Fruit fly (Drosophila melanogaster) whole organism, embryonic: Measurements from ENCODE around the gene Dsp1.
A peak's percentile ranks its signal among the peaks of the same experiment; 100 is the strongest.

Experiments
- Atf3 ChIP-seq: fragments of 200-800 bp; sonication (Bioruptor generic); optimal IDR thresholded peaks from 3 replicates; lab custom pipeline; 2016; ENCODE audit warnings: missing biosample characterization, missing genetic modification characterization
- Bgb ChIP-seq: fragments of 200-800 bp; sonication (Bioruptor generic); IDR thresholded peaks from 2 replicates; pipeline ENCODE4 v1.3.6; 2022; ENCODE audit warnings: missing biosample characterization, missing genetic modification characterization; ENCODE audit not compliant: partially characterized antibody
- Bteb2 ChIP-seq: fragments of 200-800 bp; sonication (Bioruptor generic); optimal IDR thresholded peaks from 2 replicates; lab custom pipeline; 2016; ENCODE audit warnings: missing biosample characterization, missing genetic modification characterization
- CG11695 ChIP-seq: fragments of 200-800 bp; sonication (Bioruptor generic); IDR thresholded peaks from 3 replicates; pipeline ENCODE4 v1.3.6; 2022; ENCODE audit warnings: missing biosample characterization, missing genetic modification characterization
- CG12659 ChIP-seq: fragments of 200-800 bp; sonication (Bioruptor generic); optimal IDR thresholded peaks from 3 replicates; lab custom pipeline; 2017; ENCODE audit warnings: mild to moderate bottlenecking, missing biosample characterization, missing genetic modification reagents, missing genetic modification characterization
- CG14050 ChIP-seq: fragments of 200-800 bp; sonication (Bioruptor generic); IDR thresholded peaks from 3 replicates; pipeline ENCODE4 v1.3.6; 2022; ENCODE audit warnings: missing biosample characterization, missing genetic modification characterization
- CG15269 ChIP-seq: fragments of 200-800 bp; sonication (Bioruptor generic); optimal IDR thresholded peaks from 2 replicates; lab custom pipeline; 2018; ENCODE audit warnings: missing biosample characterization, mild to moderate bottlenecking, missing genetic modification characterization, moderate library complexity
- CG1603 ChIP-seq: fragments of 200-800 bp; sonication (Bioruptor generic); optimal IDR thresholded peaks from 2 replicates; lab custom pipeline; 2019; ENCODE audit warnings: missing biosample characterization, mild to moderate bottlenecking, missing genetic modification characterization, moderate library complexity
- CG17328 ChIP-seq: fragments of 200-800 bp; sonication (Bioruptor generic); IDR thresholded peaks from 2 replicates; pipeline ENCODE4 v1.3.6; 2022; ENCODE audit warnings: missing biosample characterization, missing genetic modification characterization
- CG17568 ChIP-seq: fragments of 200-800 bp; sonication (Bioruptor generic); optimal IDR thresholded peaks from 2 replicates; lab custom pipeline; 2018; ENCODE audit warnings: missing biosample characterization, mild to moderate bottlenecking, missing genetic modification characterization, moderate library complexity
- CG1832 ChIP-seq: fragments of 200-800 bp; sonication (Bioruptor generic); optimal IDR thresholded peaks from 2 replicates; lab custom pipeline; 2017; ENCODE audit warnings: missing biosample characterization, mild to moderate bottlenecking, missing genetic modification characterization, inconsistent platforms
- CG2678 ChIP-seq: fragments of 200-800 bp; sonication (Bioruptor generic); optimal IDR thresholded peaks from 3 replicates; lab custom pipeline; 2019; ENCODE audit warnings: missing biosample characterization, mild to moderate bottlenecking, missing genetic modification characterization, moderate library complexity
- CG4730 ChIP-seq: fragments of 200-800 bp; sonication (Bioruptor generic); IDR thresholded peaks from 2 replicates; pipeline ENCODE4 v1.3.6; 2022; ENCODE audit warnings: missing biosample characterization, missing genetic modification characterization
- CG7928 ChIP-seq: fragments of 200-800 bp; sonication (Bioruptor generic); optimal IDR thresholded peaks from 2 replicates; lab custom pipeline; 2017; ENCODE audit warnings: missing biosample characterization, mild to moderate bottlenecking, missing genetic modification characterization
- CG9609 ChIP-seq: fragments of 200-800 bp; sonication (Bioruptor generic); optimal IDR thresholded peaks from 3 replicates; lab custom pipeline; 2016; ENCODE audit warnings: missing biosample characterization, missing genetic modification characterization
- CHES-1-like ChIP-seq: fragments of 200-800 bp; sonication (Bioruptor generic); optimal IDR thresholded peaks from 2 replicates; lab custom pipeline; 2016; ENCODE audit warnings: missing biosample characterization, missing genetic modification characterization
- D ChIP-seq, 2 experiments: fragments of 200-800 bp in 1 of 2; fragments of >200 bp in 1 of 2; sonication (Bioruptor generic) in 1 of 2; optimal IDR thresholded peaks; 2 replicates in 1 of 2; 3 replicates in 1 of 2; lab custom pipeline; 2017; ENCODE audit warnings: mild to moderate bottlenecking in 1 of 2, missing biosample characterization in 1 of 2, missing genetic modification characterization in 1 of 2, missing genetic modification reagents in 1 of 2
- Dad ChIP-seq: fragments of 200-800 bp; sonication (Bioruptor generic); optimal IDR thresholded peaks from 3 replicates; lab custom pipeline; 2016; ENCODE audit warnings: missing biosample characterization, missing genetic modification characterization
- Dll ChIP-seq: fragments of 200-800 bp; sonication (Bioruptor generic); IDR thresholded peaks from 4 replicates; pipeline ENCODE4 v1.3.6; 2022; ENCODE audit warnings: missing biosample characterization, missing genetic modification characterization; ENCODE audit not compliant: partially characterized antibody
- HLH54F ChIP-seq: fragments of 200-800 bp; sonication (Bioruptor generic); optimal IDR thresholded peaks from 3 replicates; lab custom pipeline; 2016; ENCODE audit warnings: missing biosample characterization, missing genetic modification characterization
- Hey ChIP-seq: fragments of 200-800 bp; sonication (Bioruptor generic); optimal IDR thresholded peaks from 3 replicates; lab custom pipeline; 2018; ENCODE audit warnings: missing biosample characterization, mild to moderate bottlenecking, missing genetic modification characterization
- NC2α ChIP-seq: fragments of 200-800 bp; sonication (Bioruptor generic); optimal IDR thresholded peaks from 2 replicates; lab custom pipeline; 2016; ENCODE audit warnings: missing biosample characterization, missing genetic modification characterization
- Neu2 ChIP-seq: fragments of 200-800 bp; sonication (Bioruptor generic); optimal IDR thresholded peaks from 3 replicates; lab custom pipeline; 2016; ENCODE audit warnings: missing biosample characterization, missing genetic modification characterization, borderline replicate concordance
- Poxn ChIP-seq: fragments of 200-800 bp; sonication (Bioruptor generic); IDR thresholded peaks from 2 replicates; pipeline ENCODE4 v1.3.6; 2022; ENCODE audit warnings: missing biosample characterization, missing genetic modification characterization
- Sox100B ChIP-seq: fragments of 200-800 bp; sonication (Bioruptor generic); optimal IDR thresholded peaks from 3 replicates; lab custom pipeline; 2018; ENCODE audit warnings: missing biosample characterization, mild to moderate bottlenecking, missing genetic modification characterization
- Usf ChIP-seq: fragments of 200-800 bp; sonication (Bioruptor generic); optimal IDR thresholded peaks from 2 replicates; lab custom pipeline; 2017; ENCODE audit warnings: missing genotype, missing biosample characterization, missing genetic modification characterization
- aop ChIP-seq: fragments of 200-800 bp; sonication (Bioruptor generic); IDR thresholded peaks from 2 replicates; pipeline ENCODE4 v1.3.6; 2022; ENCODE audit warnings: missing biosample characterization, missing genetic modification characterization
- ash1 ChIP-seq: fragments of 200-800 bp; sonication (Bioruptor generic); optimal IDR thresholded peaks from 2 replicates; lab custom pipeline; 2018; ENCODE audit warnings: missing biosample characterization, mild to moderate bottlenecking, missing genetic modification characterization
- az2 ChIP-seq: fragments of 200-800 bp; sonication (Bioruptor generic); optimal IDR thresholded peaks from 3 replicates; lab custom pipeline; 2016; ENCODE audit warnings: missing biosample characterization, missing genetic modification characterization
- br ChIP-seq: fragments of >200 bp; optimal IDR thresholded peaks from 2 replicates; lab custom pipeline; 2017
- btn ChIP-seq: fragments of 200-800 bp; sonication (Bioruptor generic); optimal IDR thresholded peaks from 2 replicates; lab custom pipeline; 2016; ENCODE audit warnings: missing biosample characterization, missing genetic modification characterization
- ci ChIP-seq: fragments of 200-800 bp; sonication (Bioruptor generic); IDR thresholded peaks from 3 replicates; pipeline ENCODE4 v1.3.6; 2022; ENCODE audit warnings: missing biosample characterization, missing genetic modification characterization
- croc ChIP-seq: fragments of 200-800 bp; sonication (Bioruptor generic); conservative IDR thresholded peaks from 3 replicates; pipeline ENCODE4 v1.3.6; 2022; ENCODE audit warnings: missing biosample characterization, missing genetic modification characterization
- emc ChIP-seq: fragments of 200-800 bp; sonication (Bioruptor generic); optimal IDR thresholded peaks from 2 replicates; lab custom pipeline; 2016; ENCODE audit warnings: missing biosample characterization, missing genetic modification characterization
- ems ChIP-seq: fragments of 200-800 bp; sonication (Bioruptor generic); optimal IDR thresholded peaks from 3 replicates; lab custom pipeline; 2016; ENCODE audit warnings: missing biosample characterization, missing genetic modification characterization
- en ChIP-seq: fragments of 200-800 bp; sonication (Bioruptor generic); optimal IDR thresholded peaks from 2 replicates; lab custom pipeline; 2016; ENCODE audit warnings: missing biosample characterization, missing genetic modification characterization
- eve ChIP-seq, 2 experiments: fragments of >200 bp; optimal IDR thresholded peaks; 2 replicates each; lab custom pipeline; 2017; ENCODE audit warnings: missing biosample characterization in 2 of 2, missing genetic modification characterization in 2 of 2
- ewg ChIP-seq: fragments of 200-800 bp; sonication (Bioruptor generic); optimal IDR thresholded peaks from 3 replicates; lab custom pipeline; 2017; ENCODE audit warnings: mild to moderate bottlenecking, missing biosample characterization, missing genetic modification reagents, missing genetic modification characterization
- fd3F ChIP-seq: fragments of 200-800 bp; sonication (Bioruptor generic); optimal IDR thresholded peaks from 2 replicates; lab custom pipeline; 2018; ENCODE audit warnings: missing biosample characterization, mild to moderate bottlenecking, missing genetic modification characterization, moderate library complexity
- insv ChIP-seq, 2 experiments: fragments of 200-800 bp; sonication (Bioruptor generic); optimal IDR thresholded peaks; 3 replicates each; lab custom pipeline; 2016 to 2018; ENCODE audit warnings: missing biosample characterization in 2 of 2, missing genetic modification characterization in 2 of 2
- jumu ChIP-seq: fragments of 200-800 bp; sonication (Bioruptor generic); optimal IDR thresholded peaks from 3 replicates; lab custom pipeline; 2016; ENCODE audit warnings: missing biosample characterization, missing genetic modification characterization
- kah ChIP-seq: fragments of 200-800 bp; sonication (Bioruptor generic); optimal IDR thresholded peaks from 2 replicates; lab custom pipeline; 2018; ENCODE audit warnings: missing biosample characterization, mild to moderate bottlenecking, missing genetic modification characterization
- mirr ChIP-seq: fragments of 200-800 bp; sonication (Bioruptor generic); optimal IDR thresholded peaks from 3 replicates; lab custom pipeline; 2018; ENCODE audit warnings: missing biosample characterization, mild to moderate bottlenecking, missing genetic modification characterization
- pita ChIP-seq: fragments of 200-800 bp; sonication (Bioruptor generic); optimal IDR thresholded peaks from 2 replicates; lab custom pipeline; 2017; ENCODE audit warnings: missing biosample characterization, mild to moderate bottlenecking, missing genetic modification characterization
- sim ChIP-seq: fragments of 200-800 bp; sonication (Bioruptor generic); IDR thresholded peaks from 2 replicates; pipeline ENCODE4 v1.3.6; 2022; ENCODE audit warnings: missing biosample characterization, missing genetic modification characterization
- slbo ChIP-seq: fragments of 200-800 bp; sonication (Bioruptor generic); IDR thresholded peaks from 2 replicates; pipeline ENCODE4 v1.3.6; 2022; ENCODE audit warnings: missing biosample characterization, missing genetic modification characterization
- sr ChIP-seq: fragments of 200-800 bp; sonication (Bioruptor generic); IDR thresholded peaks from 3 replicates; pipeline ENCODE4 v1.3.6; 2022; ENCODE audit warnings: missing biosample characterization, missing genetic modification characterization
- stc ChIP-seq: fragments of 200-800 bp; sonication (Bioruptor generic); IDR thresholded peaks from 2 replicates; pipeline ENCODE4 v1.3.6; 2022; ENCODE audit warnings: missing biosample characterization, missing genetic modification characterization
- sug ChIP-seq: fragments of 200-800 bp; optimal IDR thresholded peaks from 2 replicates; lab custom pipeline; 2019; ENCODE audit warnings: missing biosample characterization, mild to moderate bottlenecking, missing genetic modification characterization, moderate library complexity
- twi ChIP-seq: fragments of 200-800 bp; optimal IDR thresholded peaks from 2 replicates; lab custom pipeline; 2019; ENCODE audit warnings: missing biosample characterization, mild to moderate bottlenecking, missing genetic modification characterization, moderate library complexity

Gene Dsp1

DNA sequence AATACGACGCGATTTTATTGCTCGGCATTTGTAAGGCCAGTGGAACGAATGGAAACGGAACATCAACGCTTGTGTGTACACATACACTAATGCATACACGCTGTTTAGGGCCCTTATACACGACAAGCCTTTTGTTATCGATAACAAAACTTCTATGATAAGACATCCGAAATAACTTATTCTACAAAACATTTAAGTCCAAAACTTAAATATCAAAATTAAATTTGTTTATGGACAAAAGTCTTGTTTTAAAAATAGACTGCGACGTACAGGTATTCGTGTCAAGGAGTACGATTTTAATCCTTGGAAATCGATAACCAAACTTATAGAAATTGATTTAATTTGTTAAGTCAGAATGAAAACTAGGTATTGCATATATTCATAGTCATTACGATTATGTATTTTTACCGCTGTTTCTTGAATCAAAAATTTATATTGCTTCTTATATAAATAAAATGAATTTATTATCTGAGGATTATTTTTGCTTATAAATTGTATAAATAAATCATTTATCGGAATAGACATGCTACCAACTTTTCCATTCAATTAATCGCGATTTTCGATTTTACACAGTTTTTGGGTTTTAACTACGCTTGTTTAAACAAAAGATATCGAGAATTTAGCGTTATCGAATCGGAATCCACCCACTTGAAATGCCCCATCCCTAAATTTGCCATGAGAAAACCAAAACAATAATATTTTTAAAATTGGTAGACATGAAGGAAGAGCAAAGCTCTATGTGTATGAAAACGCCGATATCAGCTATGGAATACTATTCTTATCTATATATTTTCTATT, 20.1 kb upstream of the Dsp1 start, which contains the start of the genes CG9915 and SWIP (continued):
- no peak for TF ChIP-seq CHES-1-like (GFP tag; lab: Kevin White, UChicago)
- TF ChIP-seq CG17568 (GFP tag; lab: Kevin White, UChicago) = no peak
- TF ChIP-seq ems = no peak
- no peak for TF ChIP-seq jumu
- TF ChIP-seq D (optimal IDR thresholded peaks at IDR 0.05; lab: Kevin White, UChicago) = no peak
- TF ChIP-seq D (GFP tag; optimal IDR thresholded peaks at IDR 0.05; lab: Kevin White, UChicago) = no peak
- TF ChIP-seq Dll = peak; percentile 56
- no peak for TF ChIP-seq kah (GFP tag; lab: Kevin White, UChicago)
- no peak for TF ChIP-seq CG1832 (GFP tag; lab: Kevin White, UChicago)
- peak; percentile 44 for TF ChIP-seq CG12659 (GFP tag; lab: Kevin White, UChicago)
- no peak for TF ChIP-seq CG14050 (GFP tag; lab: Robert Waterston, UW)
- peak; percentile 68 for TF ChIP-seq CG1603 (tag; lab: Kevin White, UChicago)
- TF ChIP-seq Bteb2 (GFP tag; lab: Kevin White, UChicago) = no peak
- TF ChIP-seq en = no peak
- no peak for TF ChIP-seq btn
- no peak for TF ChIP-seq croc (GFP tag; lab: Robert Waterston, UW)
- 0 out of 3 replicates have a peak, but pooled peaks have one; percentile 25 for TF ChIP-seq ci (GFP tag; lab: Robert Waterston, UW)
- TF ChIP-seq mirr = no peak
- peak; percentile 73 for TF ChIP-seq Bgb
- no peak for TF ChIP-seq Atf3 (GFP tag; lab: Kevin White, UChicago)
- no peak for TF ChIP-seq emc (GFP tag; lab: Kevin White, UChicago)
- TF ChIP-seq Sox100B (GFP tag; lab: Kevin White, UChicago) = no peak
- no peak for TF ChIP-seq eve (GFP tag; optimal IDR thresholded peaks at IDR 0.05; lab: Kevin White, UChicago)
- no peak for TF ChIP-seq CG17328 (GFP tag; lab: Robert Waterston, UW)
- no peak for TF ChIP-seq NC2α
- TF ChIP-seq ewg = no peak
- TF ChIP-seq slbo = peak; percentile 36; the same call in 1 of the 2 replicates
- TF ChIP-seq ash1 (GFP tag; lab: Kevin White, UChicago) = no peak
- TF ChIP-seq twi = no peak
- no peak for TF ChIP-seq stc (GFP tag; lab: Robert Waterston, UW)
- TF ChIP-seq insv (GFP tag; optimal IDR thresholded peaks at IDR 0.05; lab: Kevin White, UChicago) = no peak
- no peak for TF ChIP-seq br (lab: Kevin White, UChicago)
- no peak for TF ChIP-seq CG15269
- no peak for TF ChIP-seq sim (GFP tag; lab: Robert Waterston, UW)
- no peak for TF ChIP-seq pita (GFP tag; lab: Kevin White, UChicago)
- no peak for TF ChIP-seq sr
- TF ChIP-seq Poxn (GFP tag; lab: Robert Waterston, UW) = no peak
- no peak for TF ChIP-seq HLH54F
- no peak for TF ChIP-seq aop (GFP tag; lab: Robert Waterston, UW)
- no peak for TF ChIP-seq fd3F (GFP tag; lab: Kevin White, UChicago)
- TF ChIP-seq CG4730 = no peak
- TF ChIP-seq CG11695 (GFP tag; lab: Robert Waterston, UW) = no peak
- no peak for TF ChIP-seq CG2678 (tag; lab: Kevin White, UChicago)
- TF ChIP-seq sug (tag; lab: Kevin White, UChicago) = no peak
- no peak for TF ChIP-seq az2
- TF ChIP-seq Hey = no peak
- TF ChIP-seq Usf (GFP tag; lab: Kevin White, UChicago) = no peak
- no peak for TF ChIP-seq Dad (GFP tag; lab: Kevin White, UChicago)
- TF ChIP-seq Neu2 (GFP tag; lab: Kevin White, UChicago) = no peak
- TF ChIP-seq CG7928 (GFP tag; lab: Kevin White, UChicago) = no peak
- no peak for TF ChIP-seq CG9609 (GFP tag; lab: Kevin White, UChicago)
